Worm (Caenorhabditis elegans) whole organism, L4/young adult: ENCODE data around the gene W05E10.5.

Experiments
- W03F9.2 ChIP-seq: fragments of 150-350 bp; optimal IDR thresholded peaks from 2 replicates; lab custom pipeline; 2014; ENCODE audit warnings: missing biosample characterization, missing genetic modification characterization
- dao-5 ChIP-seq: sonication (generic microtip); optimal IDR thresholded peaks from 2 replicates; lab custom pipeline; 2016; ENCODE audit warnings: missing genotype, missing genetic modification characterization, moderate library complexity, missing compliant biosample characterization
- him-1 ChIP-seq: sonication (generic microtip); optimal IDR thresholded peaks from 2 replicates; lab custom pipeline; 2016; ENCODE audit warnings: missing genotype, missing genetic modification reagents, missing genetic modification characterization, missing compliant biosample characterization

- TF ChIP-seq him-1 (no peak), dao-5 (tag; lab: Kevin White, UChicago) (no peak), W03F9.2 (tag; lab: Kevin White, UChicago) (no peak)
Observed at ce11 chrV:11737333-11737732, 41.8 kb upstream of the W05E10.5 start.
